Fruit fly (Drosophila melanogaster): Measurements from ENCODE around the gene Amnionless.
A peak's percentile ranks its signal among the peaks of the same experiment; 100 is the strongest.

Gene Amnionless

DNA sequence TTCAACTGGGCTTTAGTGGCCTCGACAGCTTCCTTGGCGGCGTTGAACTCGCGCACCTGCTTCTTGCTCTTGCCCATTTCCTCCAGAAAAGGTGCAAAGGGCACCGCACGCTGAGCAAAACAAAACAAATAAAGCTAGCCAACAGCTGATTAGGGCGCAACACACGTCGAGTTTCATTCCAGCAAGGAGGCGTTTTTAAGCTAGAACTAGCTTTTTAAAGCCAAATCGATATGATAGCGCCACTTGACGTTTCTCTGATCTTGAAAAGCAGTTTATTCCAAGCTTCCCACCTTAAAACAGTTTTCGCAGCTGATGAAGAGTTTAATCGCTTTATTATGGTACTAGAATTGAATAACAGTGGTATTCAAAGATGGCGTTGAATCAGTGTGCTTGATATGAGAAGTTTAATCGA lies 5.9 kb downstream of the Amnionless start, which contains the start of gene CG11601 (continued):
- TF ChIP-seq CG10147 (GFP tag; optimal IDR thresholded peaks at IDR 0.05), result peak; percentile 21
- TF ChIP-seq CG10267 (tag; optimal IDR thresholded peaks at IDR 0.05), result no peak
- peak; percentile 34 for TF ChIP-seq CG13624 (GFP tag; optimal IDR thresholded peaks at IDR 0.05)
- peak; percentile 59; the same call in 1 of the 3 replicates for TF ChIP-seq CG17361 (GFP tag; IDR thresholded peaks at IDR 0.05)
- no peak for TF ChIP-seq grn (GFP tag; optimal IDR thresholded peaks at IDR 0.05)
- TF ChIP-seq CG30403 (GFP tag; optimal IDR thresholded peaks at IDR 0.05), result peak; percentile 59
- 0 out of 2 replicates have a peak, but pooled peaks have one; percentile 11 for TF ChIP-seq danr (GFP tag; IDR thresholded peaks at IDR 0.05)
- TF ChIP-seq en (GFP tag; optimal IDR thresholded peaks at IDR 0.05), result no peak
- peak; percentile 59 for TF ChIP-seq CG4282 (GFP tag; optimal IDR thresholded peaks at IDR 0.05)
- no peak for TF ChIP-seq ewg (GFP tag; optimal IDR thresholded peaks at IDR 0.05)
- TF ChIP-seq gsb-n (tag; optimal IDR thresholded peaks at IDR 0.05), result no peak
- TF ChIP-seq CG11560 (tag; IDR thresholded peaks at IDR 0.05), result no peak
- peak; percentile 57; the same call in 2 of the 3 replicates for TF ChIP-seq knrl (GFP tag; IDR thresholded peaks at IDR 0.05; ENCODE audit: partially characterized antibody)
- 0 out of 2 replicates have a peak, but pooled peaks have one; percentile 15 for TF ChIP-seq Oaz (GFP tag; IDR thresholded peaks at IDR 0.05)
- no peak for TF ChIP-seq Trl (optimal IDR thresholded peaks at IDR 0.05)
- peak; percentile 5 for TF ChIP-seq Trl (GFP tag; optimal IDR thresholded peaks at IDR 0.05)
- TF ChIP-seq NFAT (GFP tag; IDR thresholded peaks at IDR 0.05), result peak; percentile 63
- no peak for TF ChIP-seq chm (GFP tag; IDR thresholded peaks at IDR 0.05)
- peak; percentile 59 for TF ChIP-seq pho (GFP tag; optimal IDR thresholded peaks at IDR 0.05)
- TF ChIP-seq her (GFP tag; optimal IDR thresholded peaks at IDR 0.05), result peak; percentile 52
- TF ChIP-seq CG6175 (GFP tag; IDR thresholded peaks at IDR 0.05), result no peak
- no peak for TF ChIP-seq slp2 (GFP tag; optimal IDR thresholded peaks at IDR 0.05)
- TF ChIP-seq CG15514 (GFP tag; optimal IDR thresholded peaks at IDR 0.05), result peak; percentile 80
- TF ChIP-seq amos (GFP tag; IDR thresholded peaks at IDR 0.05; ENCODE audit: partially characterized antibody), result peak; percentile 31; the same call in 1 of the 2 replicates
- TF ChIP-seq chinmo (GFP tag; IDR thresholded peaks at IDR 0.05; ENCODE audit: partially characterized antibody), result no peak
- TF ChIP-seq HLHmδ (GFP tag; optimal IDR thresholded peaks at IDR 0.05), result no peak
- TF ChIP-seq Xbp1 (GFP tag; optimal IDR thresholded peaks at IDR 0.05), result peak; percentile 30
- TF ChIP-seq trh (GFP tag; optimal IDR thresholded peaks at IDR 0.05), result no peak
- TF ChIP-seq Aef1 (GFP tag; IDR thresholded peaks at IDR 0.05), result 0 out of 3 replicates have a peak, but pooled peaks have one; percentile 20
- no peak for TF ChIP-seq zen2 (GFP tag; IDR thresholded peaks at IDR 0.05; ENCODE audit: partially characterized antibody)
- peak; percentile 44 for TF ChIP-seq psq (GFP tag; optimal IDR thresholded peaks at IDR 0.05)
- peak; percentile 61 for TF ChIP-seq Dp (GFP tag; optimal IDR thresholded peaks at IDR 0.05)
- TF ChIP-seq BEAF-32 (GFP tag; optimal IDR thresholded peaks at IDR 0.05), result peak; percentile 40
- TF ChIP-seq CG12744 (GFP tag; optimal IDR thresholded peaks at IDR 0.05), result no peak
- TF ChIP-seq pan (optimal IDR thresholded peaks at IDR 0.05), result no peak
- peak in 1 of 2 experiments; percentile 33 for TF ChIP-seq pan (GFP tag; optimal IDR thresholded peaks at IDR 0.05 in 1 of 2, IDR thresholded peaks at IDR 0.05 in 1 of 2)
- no peak for TF ChIP-seq da (GFP tag; optimal IDR thresholded peaks at IDR 0.05)
- peak; percentile 41; the same call in 1 of the 2 replicates for TF ChIP-seq lmd (GFP tag; IDR thresholded peaks at IDR 0.05)
- no peak for TF ChIP-seq Lim3 (GFP tag; IDR thresholded peaks at IDR 0.05)
- peak; percentile 53 for TF ChIP-seq Bgb (GFP tag; IDR thresholded peaks at IDR 0.05; ENCODE audit: partially characterized antibody)
- TF ChIP-seq crol (GFP tag; IDR thresholded peaks at IDR 0.05), result no peak
- no peak for TF ChIP-seq zen (tag; optimal IDR thresholded peaks at IDR 0.05)
- peak; percentile 16 for TF ChIP-seq emc (GFP tag; optimal IDR thresholded peaks at IDR 0.05)
- peak; percentile 39 for TF ChIP-seq sug (tag; optimal IDR thresholded peaks at IDR 0.05)
- no peak for TF ChIP-seq CG2199 (GFP tag; IDR thresholded peaks at IDR 0.05)
- 0 out of 3 replicates have a peak, but pooled peaks have one; percentile 19 for TF ChIP-seq vnd (GFP tag; IDR thresholded peaks at IDR 0.05; ENCODE audit: partially characterized antibody)
- TF ChIP-seq shn (GFP tag; optimal IDR thresholded peaks at IDR 0.05), result peak; percentile 56
- peak; percentile 44 for TF ChIP-seq Abd-B (GFP tag; optimal IDR thresholded peaks at IDR 0.05)
- 0 out of 2 replicates have a peak, but pooled peaks have one; percentile 37 for TF ChIP-seq CG32532 (GFP tag; IDR thresholded peaks at IDR 0.05)
- TF ChIP-seq CG12659 (GFP tag; optimal IDR thresholded peaks at IDR 0.05), result peak; percentile 49
- TF ChIP-seq gfzf (GFP tag; optimal IDR thresholded peaks at IDR 0.05), result peak; percentile 58
